Fruit fly (Drosophila melanogaster) Kc167 (cell line): ENCODE data around the gene CG12617.

Experiments used
- Sin3A ChIP-seq: fragments of >200 bp; optimal IDR thresholded peaks from 2 replicates; lab custom pipeline; 2018; ENCODE audit warnings: missing external identifiers
- insv ChIP-seq: fragments of >200 bp; optimal IDR thresholded peaks from 3 replicates; lab custom pipeline; 2018; ENCODE audit warnings: missing external identifiers
- ttk ChIP-seq: sonication (Bioruptor generic); optimal IDR thresholded peaks from 2 replicates; lab custom pipeline; 2017; ENCODE audit warnings: missing external identifiers

DNA sequence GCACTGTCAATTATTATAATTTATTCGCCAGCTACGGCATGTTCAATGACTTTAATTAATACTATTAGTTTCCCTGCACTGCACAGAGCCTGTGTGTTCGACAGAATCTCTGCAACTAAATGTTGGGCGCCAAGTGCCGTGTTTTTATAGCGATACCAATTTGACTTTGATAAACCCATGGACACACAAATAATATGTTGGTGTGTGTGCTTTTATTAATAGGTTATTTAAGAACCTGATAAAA lies 30.2 kb upstream of the CG12617 start, which contains the start of gene CG17570:
- no peak for TF ChIP-seq insv (lab: Kevin White, UChicago)
- TF ChIP-seq Sin3A (lab: Kevin White, UChicago): no peak
- no peak for TF ChIP-seq ttk
